Worm (Caenorhabditis elegans): ENCODE data around the gene F37C4.4.
A peak's percentile ranks its signal among the peaks of the same experiment; 100 is the strongest.

The F37C4.4 gene

DNA sequence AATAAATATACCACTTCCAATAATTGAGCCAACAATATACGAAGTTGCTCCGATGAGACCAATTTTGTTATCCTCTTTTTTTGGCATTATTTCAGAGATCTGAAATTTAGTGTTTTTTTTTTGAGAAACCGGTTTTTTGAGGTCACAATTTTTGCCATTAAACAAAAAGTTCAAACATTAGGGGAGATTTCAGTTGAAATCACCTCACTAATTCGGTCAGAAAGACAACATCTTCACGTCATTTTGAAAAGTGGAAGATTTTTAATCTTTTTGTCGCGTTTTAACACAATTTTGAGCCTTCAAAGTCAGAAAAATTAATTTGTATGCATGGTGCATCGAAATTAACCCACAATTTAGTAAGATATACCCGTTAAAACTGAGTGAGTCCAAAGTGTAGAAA lies 2.2 kb upstream of the F37C4.4 start, which contains the start of gene aat-8:
Gene aat-8 (minus strand): TSS at position 101 of the 400 bp plus-strand sequence.
- no peak for TF ChIP-seq lir-3 (tag; optimal IDR thresholded peaks at IDR 0.05; ENCODE audit: poor library complexity)
- TF ChIP-seq nhr-85 (tag): peak; percentile 12
- no peak for TF ChIP-seq sox-4 (tag; optimal IDR thresholded peaks at IDR 0.05)

DNA sequence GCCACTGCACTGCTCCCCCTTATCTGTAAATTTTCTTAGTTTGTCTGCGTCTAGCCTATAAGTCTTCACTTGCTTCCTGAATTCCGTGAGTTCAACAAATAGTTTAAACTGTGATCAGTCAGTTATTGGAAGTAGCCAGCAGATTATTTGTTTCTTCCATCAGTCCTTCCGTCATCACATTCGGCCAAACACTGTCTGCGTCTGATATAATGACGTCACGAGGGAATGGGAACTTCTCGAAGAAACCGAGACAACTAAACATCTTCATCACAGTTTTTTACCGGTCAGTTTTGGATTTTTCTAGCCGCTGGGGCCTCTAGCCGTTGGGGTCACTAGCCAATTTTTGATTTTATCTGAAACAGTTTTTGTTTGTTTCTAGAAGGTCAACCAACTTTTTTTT lies 1.1 kb upstream of the F37C4.4 start:
- TF ChIP-seq nhr-77 (tag; optimal IDR thresholded peaks at IDR 0.05) (no peak), snu-23 (GFP tag; optimal IDR thresholded peaks at IDR 0.05) (peak; percentile 30), fkh-8 (tag; optimal IDR thresholded peaks at IDR 0.05) (no peak), hlh-4 (tag; optimal IDR thresholded peaks at IDR 0.05) (no peak), ceh-90 (tag; optimal IDR thresholded peaks at IDR 0.05) (no peak), lin-39 (tag; optimal IDR thresholded peaks at IDR 0.05) (no peak), C34B4.2 (tag; optimal IDR thresholded peaks at IDR 0.05) (no peak), nhr-90 (tag; optimal IDR thresholded peaks at IDR 0.05; ENCODE audit: poor library complexity) (no peak), nhr-85 (tag) (peak; percentile 80), elt-2 (tag; optimal IDR thresholded peaks at IDR 0.05) (peak; percentile 21), efl-3 (GFP tag; optimal IDR thresholded peaks at IDR 0.05) (no peak), unc-86 (tag; optimal IDR thresholded peaks at IDR 0.05) (no peak), nhr-12 (tag; optimal IDR thresholded peaks at IDR 0.05) (no peak), swsn-7 (tag; optimal IDR thresholded peaks at IDR 0.05) (no peak), efl-1 (optimal IDR thresholded peaks at IDR 0.05) (no peak), efl-1 (GFP tag; optimal IDR thresholded peaks at IDR 0.05 in 1 of 2) (peak in 1 of 2 experiments; percentile 68), aha-1 (tag; optimal IDR thresholded peaks at IDR 0.05) (no peak), ama-1 (optimal IDR thresholded peaks at IDR 0.05) (no peak), xbp-1 (tag; optimal IDR thresholded peaks at IDR 0.05) (no peak), blmp-1 (tag; optimal IDR thresholded peaks at IDR 0.05) (peak; percentile 71), mep-1 (tag; optimal IDR thresholded peaks at IDR 0.05) (no peak), ztf-11 (tag; optimal IDR thresholded peaks at IDR 0.05) (no peak), zip-4 (GFP tag; optimal IDR thresholded peaks at IDR 0.05) (no peak), pax-3 (tag; optimal IDR thresholded peaks at IDR 0.05) (no peak), pag-3 (tag; optimal IDR thresholded peaks at IDR 0.05; ENCODE audit: borderline replicate concordance, insufficient read depth) (no peak), C04F5.9 (tag; optimal IDR thresholded peaks at IDR 0.05) (no peak), egl-27 (tag; optimal IDR thresholded peaks at IDR 0.05) (no peak), nhr-28 (tag; optimal IDR thresholded peaks at IDR 0.05) (no peak), vab-15 (tag; optimal IDR thresholded peaks at IDR 0.05) (no peak), dpl-1 (GFP tag; optimal IDR thresholded peaks at IDR 0.05) (no peak), nhr-71 (tag; optimal IDR thresholded peaks at IDR 0.05) (peak; percentile 18), unc-98 (GFP tag; IDR thresholded peaks at IDR 0.05) (no peak), unc-62 (GFP tag; optimal IDR thresholded peaks at IDR 0.05) (no peak), sup-37 (GFP tag; optimal IDR thresholded peaks at IDR 0.05) (no peak), grh-1 (GFP tag; IDR thresholded peaks at IDR 0.05) (no peak), tbx-2 (tag; optimal IDR thresholded peaks at IDR 0.05) (no peak), nhr-237 (tag; optimal IDR thresholded peaks at IDR 0.05) (no peak), ceh-82 (tag; optimal IDR thresholded peaks at IDR 0.05) (no peak), C16A3.4 (tag; optimal IDR thresholded peaks at IDR 0.05) (no peak), zag-1 (tag; optimal IDR thresholded peaks at IDR 0.05) (no peak), nhr-76 (tag; optimal IDR thresholded peaks at IDR 0.05) (no peak), lin-35 (GFP tag; optimal IDR thresholded peaks at IDR 0.05) (peak in 1 of 2 experiments; percentile 50), sptf-1 (tag; optimal IDR thresholded peaks at IDR 0.05) (no peak), nhr-20 (tag; optimal IDR thresholded peaks at IDR 0.05) (peak; percentile 19), mdl-1 (tag; optimal IDR thresholded peaks at IDR 0.05) (no peak), elt-3 (tag; optimal IDR thresholded peaks at IDR 0.05) (peak in 1 of 6 experiments; percentile 55), lin-14 (GFP tag; optimal IDR thresholded peaks at IDR 0.05) (peak; percentile 16), nhr-11 (tag; optimal IDR thresholded peaks at IDR 0.05) (no peak), lsy-2 (tag; optimal IDR thresholded peaks at IDR 0.05) (no peak), ces-1 (GFP tag; optimal IDR thresholded peaks at IDR 0.05) (no peak)

All from whole organism, L1 larva.